Worm (Caenorhabditis elegans) whole organism, young adult: Measurements from ENCODE around the gene clec-22.

ENCODE experiments used
- mel-28 ChIP-seq: sonication (generic microtip); optimal IDR thresholded peaks from 2 replicates; lab custom pipeline; 2016; ENCODE audit warnings: borderline replicate concordance, mild to moderate bottlenecking, missing genetic modification characterization, missing compliant biosample characterization
- nhr-90 ChIP-seq: sonication (generic microtip); optimal IDR thresholded peaks from 2 replicates; lab custom pipeline; 2016; ENCODE audit warnings: missing genotype, mild to moderate bottlenecking, missing genetic modification characterization, missing compliant biosample characterization
- tlf-1 ChIP-seq: fragments of 200-800 bp; sonication (Bioruptor generic); optimal IDR thresholded peaks from 2 replicates; lab custom pipeline; 2018; ENCODE audit warnings: mild to moderate bottlenecking, missing genetic modification characterization, missing compliant biosample characterization
- unc-130 ChIP-seq: sonication (generic microtip); optimal IDR thresholded peaks from 2 replicates; lab custom pipeline; 2016; ENCODE audit warnings: missing genetic modification reagents, missing genetic modification characterization, missing compliant biosample characterization
- ztf-18 ChIP-seq: sonication (generic microtip); optimal IDR thresholded peaks from 2 replicates; lab custom pipeline; 2016; ENCODE audit warnings: missing genotype, mild to moderate bottlenecking, missing genetic modification characterization, missing compliant biosample characterization

ce11 chrV:16829396-16829795 lies 28.8 kb upstream of the clec-22 start, which contains the start of gene srh-214:
- TF ChIP-seq unc-130 (GFP tag; lab: Kevin White, UChicago) (no peak), nhr-90 (tag; lab: Kevin White, UChicago) (no peak), mel-28 (no peak), tlf-1 (GFP tag; lab: Kevin White, UChicago) (no peak), ztf-18 (no peak)
